Worm (Caenorhabditis elegans): Measurements from ENCODE around the gene flp-4.

Gene flp-4

ce11 chrII:10060508-10060907, 11.8 kb downstream of the flp-4 start, which contains the start of gene stg-1:
Gene stg-1 (minus strand): TSS chrII:10060660.
- TF ChIP-seq lin-38 (GFP tag; IDR thresholded peaks at IDR 0.05) (no peak), ctbp-1 (GFP tag; IDR thresholded peaks at IDR 0.05) (no peak), nhr-6 (tag; optimal IDR thresholded peaks at IDR 0.05) (no peak), nhr-11 (tag; optimal IDR thresholded peaks at IDR 0.05) (no peak), zfp-3 (GFP tag; conservative IDR thresholded peaks at IDR 0.05) (no peak), F10B5.3 (tag; optimal IDR thresholded peaks at IDR 0.05) (no peak), snpc-4 (tag; optimal IDR thresholded peaks at IDR 0.05) (no peak), lin-39 (tag; optimal IDR thresholded peaks at IDR 0.05) (no peak)

ce11 chrII:10065472-10065871, 16.8 kb downstream of the flp-4 start:
- TF ChIP-seq F37D6.2 (tag; optimal IDR thresholded peaks at IDR 0.05) = no peak
- TF ChIP-seq spr-3 (GFP tag; optimal IDR thresholded peaks at IDR 0.05) = no peak

ce11 chrII:10067817-10068216, 19.1 kb downstream of the flp-4 start, which contains the start of gene die-1:
Gene die-1 (minus strand): TSS chrII:10067917.
- TF ChIP-seq nhr-28 (tag; optimal IDR thresholded peaks at IDR 0.05) (no peak), F44E2.7 (GFP tag; IDR thresholded peaks at IDR 0.05) (no peak), lir-3 (tag; optimal IDR thresholded peaks at IDR 0.05) (no peak), ctbp-1 (GFP tag; IDR thresholded peaks at IDR 0.05) (no peak), Y5F2A.4 (GFP tag; optimal IDR thresholded peaks at IDR 0.05) (no peak), aha-1 (tag) (no peak), lim-7 (GFP tag; IDR thresholded peaks at IDR 0.05) (no peak), lin-39 (tag; optimal IDR thresholded peaks at IDR 0.05) (no peak), snpc-4 (tag; optimal IDR thresholded peaks at IDR 0.05) (no peak), nhr-76 (tag; optimal IDR thresholded peaks at IDR 0.05) (no peak), gei-8 (GFP tag; optimal IDR thresholded peaks at IDR 0.05) (no peak), zfp-2 (tag; optimal IDR thresholded peaks at IDR 0.05) (no peak), php-3 (GFP tag; IDR thresholded peaks at IDR 0.05) (no peak), Y48G9A.11 (GFP tag; IDR thresholded peaks at IDR 0.05) (no peak), F10B5.3 (tag; optimal IDR thresholded peaks at IDR 0.05) (no peak), lin-15B (tag; optimal IDR thresholded peaks at IDR 0.05) (no peak)

- TF ChIP-seq nhr-28 (tag; optimal IDR thresholded peaks at IDR 0.05) = peak; percentile 48
- no peak for TF ChIP-seq tag-97 (GFP tag; IDR thresholded peaks at IDR 0.05)
- TF ChIP-seq hlh-30 (tag; optimal IDR thresholded peaks at IDR 0.05; ENCODE audit: insufficient read depth) = peak; percentile 10
These were observed 25.3 kb downstream of the flp-4 start for ce11 chrII:10073986-10074385.

ce11 chrII:10075794-10076193, 27.1 kb downstream of the flp-4 start:
- peak; percentile 24 for TF ChIP-seq aha-1 (tag)
- no peak for TF ChIP-seq lin-1 (GFP tag; IDR thresholded peaks at IDR 0.05)
- peak; percentile 2 for TF ChIP-seq rbr-2 (tag; optimal IDR thresholded peaks at IDR 0.05)
- no peak for TF ChIP-seq pha-4 (GFP tag; IDR thresholded peaks at IDR 0.05)
- peak; percentile 10 for TF ChIP-seq pha-4 (tag; optimal IDR thresholded peaks at IDR 0.05)
- no peak for TF ChIP-seq spr-3 (GFP tag; optimal IDR thresholded peaks at IDR 0.05)
- peak in 1 of 2 experiments; percentile 87 for TF ChIP-seq unc-62 (GFP tag; optimal IDR thresholded peaks at IDR 0.05 in 1 of 2)
- no peak for TF ChIP-seq unc-62 (tag; optimal IDR thresholded peaks at IDR 0.05)
- no peak for TF ChIP-seq hmg-1.1 (GFP tag; IDR thresholded peaks at IDR 0.05)
- peak; percentile 12; the same call in 1 of the 2 replicates for TF ChIP-seq set-16 (GFP tag; IDR thresholded peaks at IDR 0.05)

ce11 chrII:10084482-10084881, 35.8 kb downstream of the flp-4 start:
- TF ChIP-seq egl-43 (GFP tag; IDR thresholded peaks at IDR 0.05) (no peak), zfp-2 (tag; optimal IDR thresholded peaks at IDR 0.05) (no peak), unc-62 (GFP tag; optimal IDR thresholded peaks at IDR 0.05 in 1 of 2) (peak in 1 of 2 experiments; percentile 35), unc-62 (tag; optimal IDR thresholded peaks at IDR 0.05) (no peak)

Measured in whole organism, L4 larva.